Worm (Caenorhabditis elegans): ENCODE results near the gene Y44A6D.6.

Gene Y44A6D.6

ce11 chrV:20807038-20807437, at the start of gene Y44A6D.6:
TSS of gene Y44A6D.6 (plus strand) at chrV:20807338.
- no peak for TF ChIP-seq lsl-1 (GFP tag; optimal IDR thresholded peaks at IDR 0.05)
- no peak for TF ChIP-seq fkh-3 (tag; optimal IDR thresholded peaks at IDR 0.05)
- no peak for TF ChIP-seq K11D2.4 (GFP tag; IDR thresholded peaks at IDR 0.05)

ce11 chrV:20758106-20758505, 49.0 kb upstream of the Y44A6D.6 start:
- no peak for TF ChIP-seq ama-1 (optimal IDR thresholded peaks at IDR 0.05)
- TF ChIP-seq ama-1 (GFP tag; optimal IDR thresholded peaks at IDR 0.05) = no peak
- TF ChIP-seq F37B4.10 (GFP tag; IDR thresholded peaks at IDR 0.05) = no peak
- TF ChIP-seq F39B2.1 (GFP tag; IDR thresholded peaks at IDR 0.05) = no peak
- no peak for TF ChIP-seq tbp1 (GFP tag; optimal IDR thresholded peaks at IDR 0.05)
- TF ChIP-seq nhr-80 (tag; optimal IDR thresholded peaks at IDR 0.05) = no peak
- no peak for TF ChIP-seq snpc-1.3 (tag; optimal IDR thresholded peaks at IDR 0.05; ENCODE audit: insufficient read depth)
- TF ChIP-seq zfh-2 (GFP tag; conservative IDR thresholded peaks at IDR 0.05) = no peak
- TF ChIP-seq K12H6.12 (tag; optimal IDR thresholded peaks at IDR 0.05) = no peak
- no peak for TF ChIP-seq mxl-1 (tag; optimal IDR thresholded peaks at IDR 0.05)
- no peak for TF ChIP-seq nfyb-1 (GFP tag; IDR thresholded peaks at IDR 0.05)
- TF ChIP-seq rpc-1 (optimal IDR thresholded peaks at IDR 0.05) = no peak
- TF ChIP-seq rpc-1 (tag; optimal IDR thresholded peaks at IDR 0.05) = no peak
- no peak for TF ChIP-seq akir-1 (GFP tag; optimal IDR thresholded peaks at IDR 0.05)
- no peak for TF ChIP-seq madf-10 (tag; optimal IDR thresholded peaks at IDR 0.05)

ce11 chrV:20761758-20762157, 45.4 kb upstream of the Y44A6D.6 start:
- no peak for TF ChIP-seq tlf-1 (GFP tag; optimal IDR thresholded peaks at IDR 0.05)

ce11 chrV:20763192-20763591, 43.9 kb upstream of the Y44A6D.6 start:
- TF ChIP-seq ceh-27 (GFP tag; optimal IDR thresholded peaks at IDR 0.05) = no peak
- no peak for TF ChIP-seq madf-8 (GFP tag; conservative IDR thresholded peaks at IDR 0.05)
- no peak for TF ChIP-seq snpc-1.1 (tag; optimal IDR thresholded peaks at IDR 0.05; ENCODE audit: insufficient read depth)
- TF ChIP-seq dox-1 (GFP tag; IDR thresholded peaks at IDR 0.05) = no peak
- TF ChIP-seq akir-1 (GFP tag; optimal IDR thresholded peaks at IDR 0.05) = no peak
- TF ChIP-seq T07F8.4 (tag; optimal IDR thresholded peaks at IDR 0.05) = no peak
- no peak for TF ChIP-seq madf-3 (GFP tag; IDR thresholded peaks at IDR 0.05)
- no peak for TF ChIP-seq nfyb-1 (GFP tag; IDR thresholded peaks at IDR 0.05)
- no peak for TF ChIP-seq pha-4 (tag; optimal IDR thresholded peaks at IDR 0.05)
- no peak for TF ChIP-seq ztf-25 (GFP tag; IDR thresholded peaks at IDR 0.05)
- no peak for TF ChIP-seq F33H1.4 (GFP tag; IDR thresholded peaks at IDR 0.05)
- TF ChIP-seq hlh-26 (GFP tag; conservative IDR thresholded peaks at IDR 0.05) = no peak
- TF ChIP-seq ZK185.1 (tag; optimal IDR thresholded peaks at IDR 0.05; ENCODE audit: poor library complexity, severe bottlenecking) = no peak
- TF ChIP-seq F52B5.7 (tag; optimal IDR thresholded peaks at IDR 0.05) = no peak
- no peak for TF ChIP-seq B0261.1 (tag; optimal IDR thresholded peaks at IDR 0.05)
- TF ChIP-seq attf-5 (GFP tag; optimal IDR thresholded peaks at IDR 0.05) = no peak
- no peak for TF ChIP-seq snpc-3.4 (tag; optimal IDR thresholded peaks at IDR 0.05)

ce11 chrV:20770061-20770460, 37.1 kb upstream of the Y44A6D.6 start, which contains the start of gene elp-1:
TSS of gene elp-1 (minus strand) at chrV:20770161.
- no peak for TF ChIP-seq him-1 (tag; optimal IDR thresholded peaks at IDR 0.05)
- TF ChIP-seq Y56A3A.18 (GFP tag; IDR thresholded peaks at IDR 0.05) = no peak
- no peak for TF ChIP-seq attf-3 (GFP tag; conservative IDR thresholded peaks at IDR 0.05)
- TF ChIP-seq athp-1 (tag; optimal IDR thresholded peaks at IDR 0.05) = no peak

Measured in whole organism, young adult.